Fruit fly (Drosophila melanogaster) whole organism, embryonic: ENCODE data around the gene Or74a.

Experiments used
- Atf6 ChIP-seq: fragments of 200-800 bp; sonication (Bioruptor generic); IDR thresholded peaks from 2 replicates; pipeline ENCODE4 v1.3.6; 2022; ENCODE audit warnings: missing biosample characterization, missing genetic modification characterization
- Blimp-1 ChIP-seq: fragments of 200-800 bp; sonication (Bioruptor generic); optimal IDR thresholded peaks from 3 replicates; lab custom pipeline; 2018; ENCODE audit warnings: missing biosample characterization, missing genetic modification characterization, mild to moderate bottlenecking, moderate library complexity, missing genetic modification reagents
- CG10147 ChIP-seq: fragments of 200-800 bp; sonication (Bioruptor generic); optimal IDR thresholded peaks from 2 replicates; lab custom pipeline; 2019; ENCODE audit warnings: missing biosample characterization, mild to moderate bottlenecking, missing genetic modification characterization, moderate library complexity
- CG10274 ChIP-seq: fragments of 200-800 bp; sonication (Bioruptor generic); optimal IDR thresholded peaks from 3 replicates; lab custom pipeline; 2017; ENCODE audit warnings: missing biosample characterization, mild to moderate bottlenecking, missing genetic modification characterization
- CG10959 ChIP-seq: fragments of 200-800 bp; sonication (Bioruptor generic); IDR thresholded peaks from 2 replicates; pipeline ENCODE4 v1.3.6; 2022; ENCODE audit warnings: missing biosample characterization, missing genetic modification characterization
- CG11093 ChIP-seq: fragments of 200-800 bp; sonication (Bioruptor generic); IDR thresholded peaks from 3 replicates; pipeline ENCODE4 v1.3.6; 2022; ENCODE audit warnings: missing biosample characterization, missing genetic modification characterization
- CG11696 ChIP-seq: fragments of 200-800 bp; sonication (Bioruptor generic); IDR thresholded peaks from 2 replicates; pipeline ENCODE4 v1.3.6; 2022; ENCODE audit warnings: missing biosample characterization, missing genetic modification characterization
- CG15514 ChIP-seq: fragments of 200-800 bp; sonication (Bioruptor generic); optimal IDR thresholded peaks from 3 replicates; lab custom pipeline; 2017; ENCODE audit warnings: missing biosample characterization, missing genetic modification characterization, mild to moderate bottlenecking, moderate library complexity, missing genetic modification reagents
- CG1832 ChIP-seq: fragments of 200-800 bp; sonication (Bioruptor generic); optimal IDR thresholded peaks from 2 replicates; lab custom pipeline; 2017; ENCODE audit warnings: missing biosample characterization, mild to moderate bottlenecking, missing genetic modification characterization, inconsistent platforms
- CG2120 ChIP-seq: fragments of 200-800 bp; sonication (Bioruptor generic); optimal IDR thresholded peaks from 3 replicates; lab custom pipeline; 2016; ENCODE audit warnings: missing biosample characterization, missing genetic modification characterization
- CG32772 ChIP-seq: fragments of 200-800 bp; sonication (Bioruptor generic); IDR thresholded peaks from 2 replicates; pipeline ENCODE4 v1.3.6; 2022; ENCODE audit warnings: missing biosample characterization, missing genetic modification characterization
- CG8388 ChIP-seq: fragments of 200-800 bp; sonication (Bioruptor generic); optimal IDR thresholded peaks from 2 replicates; lab custom pipeline; 2019; ENCODE audit warnings: missing biosample characterization, mild to moderate bottlenecking, missing genetic modification characterization, moderate library complexity
- Camta ChIP-seq: fragments of 200-800 bp; sonication (Bioruptor generic); optimal IDR thresholded peaks from 2 replicates; lab custom pipeline; 2016; ENCODE audit warnings: missing biosample characterization, missing genetic modification characterization
- D19A ChIP-seq: fragments of 200-800 bp; optimal IDR thresholded peaks from 3 replicates; lab custom pipeline; 2019; ENCODE audit warnings: missing biosample characterization, mild to moderate bottlenecking, missing genetic modification characterization, moderate library complexity
- Doc3 ChIP-seq: fragments of 200-800 bp; sonication (Bioruptor generic); IDR thresholded peaks from 3 replicates; pipeline ENCODE4 v1.3.6; 2022; ENCODE audit warnings: missing biosample characterization, missing genetic modification characterization; ENCODE audit not compliant: partially characterized antibody
- Dp ChIP-seq: fragments of 200-800 bp; sonication (Bioruptor generic); optimal IDR thresholded peaks from 2 replicates; lab custom pipeline; 2018; ENCODE audit warnings: missing biosample characterization, mild to moderate bottlenecking, missing genetic modification characterization, moderate library complexity
- Drgx ChIP-seq: fragments of 200-800 bp; sonication (Bioruptor generic); IDR thresholded peaks from 2 replicates; pipeline ENCODE4 v1.3.6; 2022; ENCODE audit warnings: missing biosample characterization, missing genetic modification characterization
- E2f1 ChIP-seq: fragments of 200-800 bp; sonication (Bioruptor generic); IDR thresholded peaks from 2 replicates; pipeline ENCODE4 v1.3.6; 2022; ENCODE audit warnings: missing biosample characterization, missing genetic modification characterization
- Elba2 ChIP-seq: fragments of 200-800 bp; sonication (Bioruptor generic); optimal IDR thresholded peaks from 3 replicates; lab custom pipeline; 2016; ENCODE audit warnings: missing biosample characterization, missing genetic modification characterization
- Ets65A ChIP-seq: fragments of 200-800 bp; sonication (Bioruptor generic); peaks from one replicate; lab custom pipeline; 2016; ENCODE audit warnings: missing biosample characterization, missing genetic modification characterization
- H2.0 ChIP-seq: fragments of 200-800 bp; sonication (Bioruptor generic); IDR thresholded peaks from 2 replicates; pipeline ENCODE4 v1.3.6; 2022; ENCODE audit warnings: missing biosample characterization, missing genetic modification characterization
- HLHmδ ChIP-seq: fragments of 200-800 bp; sonication (Bioruptor generic); optimal IDR thresholded peaks from 2 replicates; lab custom pipeline; 2018; ENCODE audit warnings: missing biosample characterization, mild to moderate bottlenecking, missing genetic modification characterization, moderate library complexity
- Hmr ChIP-seq: fragments of 200-800 bp; sonication (Bioruptor generic); optimal IDR thresholded peaks from 3 replicates; lab custom pipeline; 2017; ENCODE audit warnings: mild to moderate bottlenecking, missing biosample characterization, missing genetic modification reagents, missing genetic modification characterization
- Hr51 ChIP-seq, 2 experiments: fragments of 200-800 bp; sonication (Bioruptor generic); optimal IDR thresholded peaks; 2 replicates in 1 of 2; 3 replicates in 1 of 2; lab custom pipeline; 2016 to 2018; ENCODE audit warnings: missing biosample characterization in 2 of 2, missing genetic modification characterization in 2 of 2, mild to moderate bottlenecking in 1 of 2, moderate library complexity in 1 of 2
- Lpt ChIP-seq: fragments of >200 bp; optimal IDR thresholded peaks from 2 replicates; lab custom pipeline; 2018; ENCODE audit warnings: missing biosample characterization, missing genetic modification characterization
- Meics ChIP-seq: fragments of 200-800 bp; sonication (Bioruptor generic); optimal IDR thresholded peaks from 2 replicates; lab custom pipeline; 2017; ENCODE audit warnings: missing biosample characterization, mild to moderate bottlenecking, missing genetic modification characterization
- Oaz ChIP-seq: fragments of 200-800 bp; sonication (Bioruptor generic); IDR thresholded peaks from 2 replicates; pipeline ENCODE4 v1.3.6; 2022; ENCODE audit warnings: missing biosample characterization, missing genetic modification characterization
- Six4 ChIP-seq: fragments of 200-800 bp; sonication (Bioruptor generic); optimal IDR thresholded peaks from 2 replicates; lab custom pipeline; 2016; ENCODE audit warnings: missing biosample characterization, missing genetic modification characterization
- Sox102F ChIP-seq: fragments of 200-800 bp; sonication (Bioruptor generic); optimal IDR thresholded peaks from 2 replicates; lab custom pipeline; 2018; ENCODE audit warnings: missing biosample characterization, mild to moderate bottlenecking, missing genetic modification characterization, moderate library complexity
- Xrp1 ChIP-seq: fragments of 200-800 bp; sonication (Bioruptor generic); IDR thresholded peaks from 2 replicates; pipeline ENCODE4 v1.3.6; 2022; ENCODE audit warnings: missing biosample characterization, missing genetic modification characterization
- bsh ChIP-seq, 2 experiments: fragments of 200-800 bp; sonication (Bioruptor generic); optimal IDR thresholded peaks; 2 replicates each; lab custom pipeline; 2017 to 2018; ENCODE audit warnings: mild to moderate bottlenecking in 2 of 2, missing biosample characterization in 2 of 2, missing genetic modification characterization in 2 of 2, moderate library complexity in 1 of 2
- cg ChIP-seq: fragments of 200-800 bp; sonication (Bioruptor generic); optimal IDR thresholded peaks from 3 replicates; lab custom pipeline; 2019; ENCODE audit warnings: missing biosample characterization, mild to moderate bottlenecking, missing genetic modification characterization, moderate library complexity
- crol ChIP-seq: fragments of 200-800 bp; sonication (Bioruptor generic); IDR thresholded peaks from 2 replicates; pipeline ENCODE4 v1.3.6; 2022; ENCODE audit warnings: missing biosample characterization, missing genetic modification characterization
- dimm ChIP-seq: fragments of 200-800 bp; sonication (Bioruptor generic); IDR thresholded peaks from 2 replicates; pipeline ENCODE4 v1.3.6; 2022; ENCODE audit warnings: missing biosample characterization, missing genetic modification characterization
- en ChIP-seq: fragments of 200-800 bp; sonication (Bioruptor generic); optimal IDR thresholded peaks from 2 replicates; lab custom pipeline; 2016; ENCODE audit warnings: missing biosample characterization, missing genetic modification characterization
- grn ChIP-seq: fragments of 200-800 bp; sonication (Bioruptor generic); optimal IDR thresholded peaks from 3 replicates; lab custom pipeline; 2017; ENCODE audit warnings: missing biosample characterization, missing genetic modification characterization
- hbn ChIP-seq: fragments of 200-800 bp; sonication (Bioruptor generic); IDR thresholded peaks from 2 replicates; pipeline ENCODE4 v1.3.6; 2022; ENCODE audit warnings: missing biosample characterization, missing genetic modification characterization; ENCODE audit not compliant: partially characterized antibody
- ind ChIP-seq: fragments of 200-800 bp; sonication (Bioruptor generic); optimal IDR thresholded peaks from 3 replicates; lab custom pipeline; 2016; ENCODE audit warnings: missing biosample characterization, missing genetic modification characterization
- insv ChIP-seq, 2 experiments: fragments of 200-800 bp; sonication (Bioruptor generic); optimal IDR thresholded peaks; 3 replicates each; lab custom pipeline; 2016 to 2018; ENCODE audit warnings: missing biosample characterization in 2 of 2, missing genetic modification characterization in 2 of 2
- nerfin-2 ChIP-seq: fragments of 200-800 bp; sonication (Bioruptor generic); IDR thresholded peaks from 2 replicates; pipeline ENCODE4 v1.3.6; 2022; ENCODE audit warnings: missing biosample characterization, missing genetic modification characterization; ENCODE audit not compliant: partially characterized antibody
- nmo ChIP-seq: fragments of 200-800 bp; sonication (Bioruptor generic); optimal IDR thresholded peaks from 2 replicates; lab custom pipeline; 2018; ENCODE audit warnings: missing biosample characterization, mild to moderate bottlenecking, missing genetic modification characterization, moderate library complexity
- peb ChIP-seq: fragments of 200-800 bp; sonication (Bioruptor generic); IDR thresholded peaks from 2 replicates; pipeline ENCODE4 v1.3.6; 2022; ENCODE audit warnings: missing biosample characterization, missing genetic modification characterization
- row ChIP-seq: fragments of 200-800 bp; sonication (Bioruptor generic); IDR thresholded peaks from 3 replicates; pipeline ENCODE4 v1.3.6; 2022; ENCODE audit warnings: missing biosample characterization, missing genetic modification characterization
- sd ChIP-seq: fragments of 200-800 bp; sonication (Bioruptor generic); optimal IDR thresholded peaks from 3 replicates; lab custom pipeline; 2018; ENCODE audit warnings: missing biosample characterization, mild to moderate bottlenecking, missing genetic modification characterization, moderate library complexity
- sna ChIP-seq: fragments of 200-800 bp; sonication (Bioruptor generic); IDR thresholded peaks from 2 replicates; pipeline ENCODE4 v1.3.6; 2022; ENCODE audit warnings: missing biosample characterization, missing genetic modification characterization; ENCODE audit not compliant: partially characterized antibody
- sqz ChIP-seq: fragments of 200-800 bp; sonication (Bioruptor generic); optimal IDR thresholded peaks from 3 replicates; lab custom pipeline; 2018; ENCODE audit warnings: missing biosample characterization, mild to moderate bottlenecking, missing genetic modification characterization
- tap ChIP-seq: fragments of 200-800 bp; optimal IDR thresholded peaks from 3 replicates; lab custom pipeline; 2019; ENCODE audit warnings: missing biosample characterization, mild to moderate bottlenecking, missing genetic modification characterization, moderate library complexity
- vnd ChIP-seq: fragments of 200-800 bp; sonication (Bioruptor generic); IDR thresholded peaks from 3 replicates; pipeline ENCODE4 v1.3.6; 2022; ENCODE audit warnings: missing biosample characterization, missing genetic modification characterization; ENCODE audit not compliant: partially characterized antibody

Gene Or74a

dm6 chr3L:17329069-17329468, at the start of gene Or74a:
Or74a (minus strand) TSS chr3L:17329169.
- TF ChIP-seq Lpt (GFP tag; lab: Kevin White, UChicago) = no peak
- no peak for TF ChIP-seq Oaz (GFP tag; lab: Robert Waterston, UW)
- no peak for TF ChIP-seq HLHmδ (GFP tag; lab: Kevin White, UChicago)
- no peak for TF ChIP-seq CG10274 (GFP tag; lab: Kevin White, UChicago)
- no peak for TF ChIP-seq Six4
- no peak for TF ChIP-seq sd (tag; lab: Kevin White, UChicago)
- no peak for TF ChIP-seq Dp (GFP tag; lab: Kevin White, UChicago)
- no peak for TF ChIP-seq ind (GFP tag; lab: Kevin White, UChicago)
- no peak for TF ChIP-seq H2.0 (GFP tag; lab: Robert Waterston, UW)
- no peak for TF ChIP-seq en (GFP tag; lab: Kevin White, UChicago)
- TF ChIP-seq CG11696 = no peak
- no peak for TF ChIP-seq CG1832 (GFP tag; lab: Kevin White, UChicago)
- TF ChIP-seq vnd (GFP tag; lab: Robert Waterston, UW) = no peak
- TF ChIP-seq CG10147 (GFP tag; lab: Kevin White, UChicago) = no peak
- TF ChIP-seq nerfin-2 (GFP tag; lab: Robert Waterston, UW) = no peak
- no peak for TF ChIP-seq dimm

dm6 chr3L:17374956-17375621, 46.1 kb upstream of the Or74a start:
- peak; percentile 31 for TF ChIP-seq grn (GFP tag; lab: Kevin White, UChicago)
- no peak for TF ChIP-seq CG2120 (GFP tag; lab: Kevin White, UChicago)
- TF ChIP-seq CG10959 (GFP tag; lab: Robert Waterston, UW) = no peak
- TF ChIP-seq peb (GFP tag; lab: Robert Waterston, UW) = no peak
- TF ChIP-seq Hmr (GFP tag; lab: Kevin White, UChicago) = no peak
- TF ChIP-seq CG15514 = no peak
- TF ChIP-seq Meics = no peak
- no peak for TF ChIP-seq Hr51 (GFP tag; optimal IDR thresholded peaks at IDR 0.05; lab: Kevin White, UChicago)
- TF ChIP-seq CG8388 (GFP tag; lab: Kevin White, UChicago) = peak; percentile 5
- peak; percentile 74 for TF ChIP-seq Ets65A (GFP tag; lab: Kevin White, UChicago)
- TF ChIP-seq Blimp-1 (GFP tag; lab: Kevin White, UChicago) = peak; percentile 36
- TF ChIP-seq CG32772 (GFP tag; lab: Robert Waterston, UW) = 0 out of 2 replicates have a peak, but pooled peaks have one; percentile 9
- TF ChIP-seq HLHmδ (GFP tag; lab: Kevin White, UChicago) = no peak
- 0 out of 2 replicates have a peak, but pooled peaks have one; percentile 35 for TF ChIP-seq Drgx (GFP tag; lab: Robert Waterston, UW)
- TF ChIP-seq crol (GFP tag; lab: Robert Waterston, UW) = peak; percentile 49
- peak; percentile 20 for TF ChIP-seq sqz
- TF ChIP-seq cg = no peak
- TF ChIP-seq bsh (GFP tag; optimal IDR thresholded peaks at IDR 0.05; lab: Kevin White, UChicago) = peak in 1 of 2 experiments; percentile 32
- 0 out of 2 replicates have a peak, but pooled peaks have one; percentile 13 for TF ChIP-seq Xrp1 (GFP tag; lab: Robert Waterston, UW)
- TF ChIP-seq tap (tag; lab: Kevin White, UChicago) = no peak
- TF ChIP-seq D19A = peak; percentile 66
- no peak for TF ChIP-seq CG11093 (GFP tag; lab: Robert Waterston, UW)
- peak; percentile 1 for TF ChIP-seq Sox102F (GFP tag; lab: Kevin White, UChicago)
- no peak for TF ChIP-seq Elba2
- TF ChIP-seq row (GFP tag; lab: Robert Waterston, UW) = peak; percentile 41; the same call in 2 of the 3 replicates
- no peak for TF ChIP-seq E2f1 (GFP tag; lab: Robert Waterston, UW)
- no peak for TF ChIP-seq sna (GFP tag; lab: Robert Waterston, UW)
- no peak for TF ChIP-seq Atf6 (GFP tag; lab: Robert Waterston, UW)
- no peak for TF ChIP-seq Camta
- peak; percentile 15 for TF ChIP-seq nmo (GFP tag; lab: Kevin White, UChicago)
- TF ChIP-seq Doc3 (GFP tag; lab: Robert Waterston, UW) = no peak
- TF ChIP-seq insv (GFP tag; optimal IDR thresholded peaks at IDR 0.05; lab: Kevin White, UChicago) = no peak
- TF ChIP-seq hbn (GFP tag; lab: Robert Waterston, UW) = no peak
